Worm (Caenorhabditis elegans) whole organism, L1 larva: Measurements from ENCODE around the gene W05B10.6.

Experiments
- elt-3 ChIP-seq, 6 experiments: fragments of 150-350 bp in 1 of 6; sonication (generic microtip); optimal IDR thresholded peaks; 2 replicates each; lab custom pipeline; 2017 to 2018; ENCODE audit warnings: missing biosample characterization in 6 of 6, missing genetic modification characterization in 6 of 6, inconsistent platforms in 1 of 6
- lsy-2 ChIP-seq, 2 experiments: fragments of 150-350 bp; optimal IDR thresholded peaks; 2 replicates each; lab custom pipeline; 2014; ENCODE audit warnings: missing biosample characterization in 2 of 2, missing genetic modification characterization in 2 of 2
- nhr-85 ChIP-seq: sonication (generic microtip); peaks from one replicate; lab custom pipeline; 2016; ENCODE audit warnings: missing genetic modification characterization, inconsistent platforms, missing compliant biosample characterization

DNA sequence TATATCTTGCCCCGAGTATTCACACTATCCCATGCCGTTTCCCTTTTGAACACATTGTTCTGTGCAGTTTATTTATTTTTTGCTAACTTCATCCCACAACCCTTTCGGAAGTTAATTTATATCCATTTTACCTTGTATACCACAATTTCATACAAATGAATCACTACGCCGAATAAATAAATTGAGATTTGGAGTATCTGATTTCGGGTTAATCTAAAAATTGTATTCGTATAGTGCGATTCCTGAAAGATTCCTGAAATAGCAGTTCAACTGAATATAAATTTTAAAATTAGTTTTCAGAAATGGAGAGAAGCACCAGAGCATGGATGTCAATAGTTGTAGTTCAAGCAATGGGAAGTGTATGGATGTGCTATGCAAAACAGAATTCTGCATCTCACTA is 50.9 kb downstream of the W05B10.6 start, which contains the start of gene erg-28:
- TF ChIP-seq lsy-2 (tag; optimal IDR thresholded peaks at IDR 0.05; lab: Kevin White, UChicago) (no peak), elt-3 (tag; optimal IDR thresholded peaks at IDR 0.05; lab: Kevin White, UChicago) (no peak), nhr-85 (tag; lab: Kevin White, UChicago) (no peak)
